Fruit fly (Drosophila melanogaster): Measurements from ENCODE around the gene mts.

mts gene

dm6 chr2L:7827045-7828004 lies at the start of gene mts, which contains the start of gene Rack1:
Gene mts (plus strand): TSS chr2L:7827650.
Gene Rack1 (minus strand): TSS chr2L:7827315.
- TF ChIP-seq Gug (GFP tag; IDR thresholded peaks at IDR 0.05) (no peak), CG11762 (GFP tag; optimal IDR thresholded peaks at IDR 0.05; ENCODE audit: insufficient read depth) (peak; percentile 47), CG10669 (GFP tag; optimal IDR thresholded peaks at IDR 0.05) (peak; percentile 71), CG11902 (GFP tag; optimal IDR thresholded peaks at IDR 0.05) (peak; percentile 49), net (GFP tag; optimal IDR thresholded peaks at IDR 0.05) (peak; percentile 84), CG4318 (GFP tag; optimal IDR thresholded peaks at IDR 0.05) (no peak), Eip93F (GFP tag; optimal IDR thresholded peaks at IDR 0.05) (no peak), spab (GFP tag; optimal IDR thresholded peaks at IDR 0.05) (peak; percentile 35), CG11294 (GFP tag; IDR thresholded peaks at IDR 0.05) (no peak), cyc (GFP tag; optimal IDR thresholded peaks at IDR 0.05) (peak; percentile 77), CG34406 (GFP tag; optimal IDR thresholded peaks at IDR 0.05) (peak; percentile 73), fd85E (GFP tag; optimal IDR thresholded peaks at IDR 0.05) (peak; percentile 72), fd59A (GFP tag; optimal IDR thresholded peaks at IDR 0.05) (no peak), CG3032 (tag; optimal IDR thresholded peaks at IDR 0.05) (peak; percentile 60), Ets21C (GFP tag; optimal IDR thresholded peaks at IDR 0.05) (no peak), vri (GFP tag; optimal IDR thresholded peaks at IDR 0.05) (peak; percentile 77), Ets96B (tag; optimal IDR thresholded peaks at IDR 0.05) (no peak), Hr39 (GFP tag; optimal IDR thresholded peaks at IDR 0.05) (peak; percentile 64), Hr4 (GFP tag; optimal IDR thresholded peaks at IDR 0.05) (peak; percentile 43), CG9139 (GFP tag; optimal IDR thresholded peaks at IDR 0.05) (peak; percentile 82), Lpt (GFP tag; optimal IDR thresholded peaks at IDR 0.05) (no peak), fkh (GFP tag; optimal IDR thresholded peaks at IDR 0.05) (peak; percentile 57), CG10631 (GFP tag; optimal IDR thresholded peaks at IDR 0.05) (peak; percentile 63), CG3919 (GFP tag; optimal IDR thresholded peaks at IDR 0.05) (peak; percentile 90), CG8319 (GFP tag; optimal IDR thresholded peaks at IDR 0.05) (peak; percentile 61), salr (GFP tag; optimal IDR thresholded peaks at IDR 0.05) (peak; percentile 36 to 83), Eip78C (GFP tag) (peak; percentile 94), CG8632 (GFP tag; optimal IDR thresholded peaks at IDR 0.05) (peak; percentile 65), pdm3 (GFP tag; optimal IDR thresholded peaks at IDR 0.05) (peak; percentile 61), CG6276 (GFP tag; optimal IDR thresholded peaks at IDR 0.05) (peak; percentile 12), topi (GFP tag; optimal IDR thresholded peaks at IDR 0.05) (peak; percentile 79), CG6792 (GFP tag; optimal IDR thresholded peaks at IDR 0.05) (peak; percentile 57), lz (GFP tag; optimal IDR thresholded peaks at IDR 0.05) (peak; percentile 82), CG7368 (GFP tag; optimal IDR thresholded peaks at IDR 0.05) (peak; percentile 74), Hr38 (GFP tag; optimal IDR thresholded peaks at IDR 0.05) (no peak), Met (GFP tag; optimal IDR thresholded peaks at IDR 0.05) (peak; percentile 78), esn (GFP tag; optimal IDR thresholded peaks at IDR 0.05) (peak; percentile 85), CG1621 (tag; optimal IDR thresholded peaks at IDR 0.05) (peak; percentile 62), CG6808 (GFP tag; optimal IDR thresholded peaks at IDR 0.05) (peak; percentile 70), Blimp-1 (GFP tag; optimal IDR thresholded peaks at IDR 0.05) (peak; percentile 59), CG31627 (GFP tag; optimal IDR thresholded peaks at IDR 0.05) (peak; percentile 64), dsx (GFP tag; optimal IDR thresholded peaks at IDR 0.05; ENCODE audit: poor library complexity, severe bottlenecking) (peak; percentile 31), CG16779 (tag; optimal IDR thresholded peaks at IDR 0.05) (peak; percentile 73), Sox15 (GFP tag; optimal IDR thresholded peaks at IDR 0.05) (peak; percentile 38), eg (GFP tag; IDR thresholded peaks at IDR 0.05) (peak; percentile 79), svp (GFP tag) (peak; percentile 75), achi (GFP tag; optimal IDR thresholded peaks at IDR 0.05) (peak; percentile 100), OdsH (GFP tag; optimal IDR thresholded peaks at IDR 0.05) (peak; percentile 68), CG6854 (GFP tag; optimal IDR thresholded peaks at IDR 0.05) (peak; percentile 90), Eip75B (GFP tag; optimal IDR thresholded peaks at IDR 0.05) (peak; percentile 71)
